Fruit fly (Drosophila melanogaster) whole organism, prepupa: Measurements from ENCODE around the gene Coq4.

Experiments
- CG3032 ChIP-seq: fragments of 200-800 bp; optimal IDR thresholded peaks from 2 replicates; lab custom pipeline; 2019; ENCODE audit warnings: missing biosample characterization, mild to moderate bottlenecking, missing genetic modification characterization, moderate library complexity
- vri ChIP-seq: fragments of 200-800 bp; sonication (Bioruptor generic); optimal IDR thresholded peaks from 3 replicates; lab custom pipeline; 2016; ENCODE audit warnings: missing biosample characterization, mild to moderate bottlenecking, missing genetic modification characterization

dm6 chr3L:17394435-17395017 lies 38.9 kb downstream of the Coq4 start:
- TF ChIP-seq CG3032 (no peak), vri (GFP tag; lab: Kevin White, UChicago) (no peak)
